Worm (Caenorhabditis elegans) whole organism, dauer: Measurements from ENCODE around the gene M03E7.1.
"Not testable (repeated sequence)": the region's sequence is repeated elsewhere in the genome, so short reads cannot be mapped to it uniquely, and the experiment has no call there.

Experiments
- unc-62 ChIP-seq: sonication (generic microtip); optimal IDR thresholded peaks from 2 replicates; lab custom pipeline; 2017; ENCODE audit warnings: missing biosample characterization, missing genetic modification reagents, missing genetic modification characterization

The M03E7.1 gene

ce11 chrV:5601263-5601662, 20.2 kb upstream of the M03E7.1 start, which contains the start of gene CD4.8:
CD4.8 (minus strand) TSS chrV:5601363.
- TF ChIP-seq unc-62, result no peak

ce11 chrV:5606255-5606654, 15.2 kb upstream of the M03E7.1 start, which contains the start of gene CD4.1:
CD4.1 (plus strand) TSS chrV:5606555.
- no peak for TF ChIP-seq unc-62

ce11 chrV:5610186-5610585, 11.3 kb upstream of the M03E7.1 start:
- no peak for TF ChIP-seq unc-62

- TF ChIP-seq unc-62, result no peak
Observed at ce11 chrV:5613109-5613508, 8.4 kb upstream of the M03E7.1 start, which contains the start of gene lrpc-1. lrpc-1 (minus strand) TSS chrV:5613209.

ce11 chrV:5614724-5615123, 6.8 kb upstream of the M03E7.1 start, which contains the start of gene M03E7.3:
M03E7.3 (plus strand) TSS chrV:5615024.
- TF ChIP-seq unc-62, result no peak

- TF ChIP-seq unc-62, result no peak
Observed at ce11 chrV:5617301-5617700, 4.2 kb upstream of the M03E7.1 start, which contains the start of gene M03E7.2. M03E7.2 (plus strand) TSS chrV:5617601.

- TF ChIP-seq unc-62, result no peak
Observed at ce11 chrV:5619372-5619771, 2.1 kb upstream of the M03E7.1 start.

ce11 chrV:5620040-5620439, 1.4 kb upstream of the M03E7.1 start, which contains the start of gene memb-2:
memb-2 (minus strand) TSS chrV:5620140.
- TF ChIP-seq unc-62, result no peak

- TF ChIP-seq unc-62, result no peak
Observed at ce11 chrV:5628014-5628413, 6.5 kb downstream of the M03E7.1 start.

ce11 chrV:5630792-5631191, 9.3 kb downstream of the M03E7.1 start, which contains the start of gene acy-4:
acy-4 (minus strand) TSS chrV:5630892.
- TF ChIP-seq unc-62, result no peak

- TF ChIP-seq unc-62, result no peak
Observed at ce11 chrV:5634445-5634844, 13.0 kb downstream of the M03E7.1 start.

- TF ChIP-seq unc-62, result no peak
Observed at ce11 chrV:5644171-5644570, 22.7 kb downstream of the M03E7.1 start, which contains the start of gene srx-117. srx-117 (plus strand) TSS chrV:5644471.

ce11 chrV:5647359-5647758, 25.9 kb downstream of the M03E7.1 start, which contains the start of gene C14C11.4:
C14C11.4 (plus strand) TSS chrV:5647610.
- TF ChIP-seq unc-62, result no peak

- no peak for TF ChIP-seq unc-62
Observed at ce11 chrV:5651905-5652304, 30.4 kb downstream of the M03E7.1 start.

- no peak for TF ChIP-seq unc-62
Observed at ce11 chrV:5653990-5654499, 32.6 kb downstream of the M03E7.1 start, which contains the start of gene hex-2. hex-2 (plus strand) TSS chrV:5654449.

- no peak for TF ChIP-seq unc-62
Observed at ce11 chrV:5660604-5661209, 39.2 kb downstream of the M03E7.1 start, which contains the start of the genes mut-14 and C14C11.2. mut-14 (minus strand) TSS chrV:5660704. C14C11.2 (plus strand) TSS chrV:5661159.

ce11 chrV:5663317-5663716, 41.8 kb downstream of the M03E7.1 start, which contains the start of gene C14C11.1:
C14C11.1 (plus strand) TSS chrV:5663617.
- not testable (repeated sequence) for TF ChIP-seq unc-62
